Worm (Caenorhabditis elegans) whole organism, young adult: ENCODE measurements around the gene srd-43.

Source experiments
- B0336.3 ChIP-seq: fragments of 200-800 bp; sonication (Bioruptor generic); IDR thresholded peaks from 2 replicates; pipeline ENCODE4 v1.3.6; 2022; ENCODE audit warnings: missing genetic modification characterization, missing compliant biosample characterization
- C06A6.2 ChIP-seq: fragments of 200-800 bp; sonication (Bioruptor generic); conservative IDR thresholded peaks from 2 replicates; pipeline ENCODE4 v1.3.6; 2022; ENCODE audit warnings: missing genetic modification characterization, missing compliant biosample characterization
- D2030.7 ChIP-seq: fragments of 200-800 bp; sonication (Bioruptor generic); IDR thresholded peaks from 2 replicates; pipeline ENCODE4 v1.3.6; 2022; ENCODE audit warnings: missing genetic modification reagents, missing genetic modification characterization, missing compliant biosample characterization
- F22D6.2 ChIP-seq: sonication (generic microtip); optimal IDR thresholded peaks from 2 replicates; lab custom pipeline; 2016; ENCODE audit warnings: mild to moderate bottlenecking, missing genetic modification characterization, missing compliant biosample characterization
- F52B5.7 ChIP-seq: sonication (generic microtip); optimal IDR thresholded peaks from 2 replicates; lab custom pipeline; 2016; ENCODE audit warnings: mild to moderate bottlenecking, missing genetic modification characterization, missing compliant biosample characterization
- T26A5.8 ChIP-seq: sonication (generic microtip); optimal IDR thresholded peaks from 2 replicates; lab custom pipeline; 2016; ENCODE audit warnings: missing genetic modification characterization, missing compliant biosample characterization
- Y53G8AR.9 ChIP-seq: fragments of 200-800 bp; sonication (Bioruptor generic); conservative IDR thresholded peaks from 2 replicates; pipeline ENCODE4 v1.3.6; 2022; ENCODE audit warnings: missing genetic modification reagents, missing genetic modification characterization, missing compliant biosample characterization
- Y67H2A.10 ChIP-seq: fragments of 200-800 bp; sonication (Bioruptor generic); conservative IDR thresholded peaks from 2 replicates; pipeline ENCODE4 v1.3.6; 2022; ENCODE audit warnings: missing genetic modification reagents, missing genetic modification characterization, missing compliant biosample characterization
- ZK185.1 ChIP-seq: sonication (generic microtip); optimal IDR thresholded peaks from 2 replicates; lab custom pipeline; 2016; ENCODE audit warnings: mild to moderate bottlenecking, missing genetic modification characterization, missing compliant biosample characterization; ENCODE audit not compliant: poor library complexity, severe bottlenecking
- ama-1 ChIP-seq, 3 experiments: fragments of 150-350 bp in 1 of 3; sonication (generic microtip) in 2 of 3; optimal IDR thresholded peaks; 2 replicates each; lab custom pipeline; 2014 to 2018; ENCODE audit warnings: missing biosample characterization in 2 of 3, missing genetic modification characterization in 2 of 3, missing genetic modification reagents in 2 of 3
- attf-6 ChIP-seq: fragments of 200-800 bp; sonication (Bioruptor generic); IDR thresholded peaks from 2 replicates; pipeline ENCODE4 v1.3.6; 2022; ENCODE audit warnings: missing genetic modification reagents, missing genetic modification characterization, missing compliant biosample characterization
- ccch-3 ChIP-seq: fragments of 200-800 bp; sonication (Bioruptor generic); optimal IDR thresholded peaks from 2 replicates; lab custom pipeline; 2018; ENCODE audit warnings: mild to moderate bottlenecking, missing genetic modification characterization, missing compliant biosample characterization
- cebp-1 ChIP-seq, 2 experiments: fragments of 200-800 bp in 1 of 2; sonication (Bioruptor generic) in 1 of 2; sonication (generic microtip) in 1 of 2; IDR thresholded peaks in 1 of 2; optimal IDR thresholded peaks in 1 of 2; 2 replicates each; pipeline versions ENCODE4 v1.3.6 to Lab custom; 2017 to 2022; ENCODE audit warnings: missing compliant biosample characterization in 2 of 2, missing genetic modification characterization in 2 of 2, mild to moderate bottlenecking in 1 of 2, missing genetic modification reagents in 1 of 2, moderate library complexity in 1 of 2
- die-1 ChIP-seq: sonication (generic microtip); optimal IDR thresholded peaks from 2 replicates; lab custom pipeline; 2016; ENCODE audit warnings: missing genotype, mild to moderate bottlenecking, missing genetic modification characterization, missing compliant biosample characterization
- dox-1 ChIP-seq: fragments of 200-800 bp; sonication (Bioruptor generic); IDR thresholded peaks from 2 replicates; pipeline ENCODE4 v1.3.6; 2022; ENCODE audit warnings: missing genetic modification reagents, missing genetic modification characterization, missing compliant biosample characterization
- dpl-1 ChIP-seq: fragments of 150-350 bp; optimal IDR thresholded peaks from 2 replicates; lab custom pipeline; 2014; ENCODE audit warnings: missing biosample characterization, missing genetic modification reagents, missing genetic modification characterization
- ets-4 ChIP-seq: fragments of 200-800 bp; sonication (Bioruptor generic); optimal IDR thresholded peaks from 2 replicates; lab custom pipeline; 2018; ENCODE audit warnings: mild to moderate bottlenecking, missing genetic modification characterization, missing compliant biosample characterization
- hlh-26 ChIP-seq: fragments of 200-800 bp; sonication (Bioruptor generic); conservative IDR thresholded peaks from 2 replicates; pipeline ENCODE4 v1.3.6; 2022; ENCODE audit warnings: missing genetic modification reagents, missing genetic modification characterization, missing compliant biosample characterization
- hrde-1 ChIP-seq: sonication (generic microtip); optimal IDR thresholded peaks from 2 replicates; lab custom pipeline; 2016; ENCODE audit warnings: missing genetic modification characterization, mild to moderate bottlenecking, missing compliant biosample characterization, moderate library complexity, missing genotype, missing genetic modification reagents, borderline replicate concordance
- let-526 ChIP-seq: fragments of 200-800 bp; sonication (Bioruptor generic); IDR thresholded peaks from 2 replicates; pipeline ENCODE4 v1.3.6; 2022; ENCODE audit warnings: missing genetic modification reagents, missing genetic modification characterization, missing compliant biosample characterization
- lin-26 ChIP-seq: fragments of 200-800 bp; sonication (Bioruptor generic); IDR thresholded peaks from 2 replicates; pipeline ENCODE4 v1.3.6; 2022; ENCODE audit warnings: missing genetic modification reagents, missing genetic modification characterization, missing compliant biosample characterization
- lin-54 ChIP-seq: fragments of 200-800 bp; sonication (Bioruptor generic); optimal IDR thresholded peaks from 2 replicates; lab custom pipeline; 2018; ENCODE audit warnings: mild to moderate bottlenecking, missing genetic modification characterization, missing compliant biosample characterization
- lir-1 ChIP-seq: fragments of 200-800 bp; sonication (Bioruptor generic); conservative IDR thresholded peaks from 2 replicates; pipeline ENCODE4 v1.3.6; 2022; ENCODE audit warnings: missing genetic modification reagents, missing genetic modification characterization, missing compliant biosample characterization
- lsy-27 ChIP-seq: sonication (generic microtip); optimal IDR thresholded peaks from 2 replicates; lab custom pipeline; 2017; ENCODE audit warnings: missing genetic modification characterization, mild to moderate bottlenecking, missing compliant biosample characterization, antibody characterized with exemption, missing genotype, borderline replicate concordance; ENCODE audit not compliant: insufficient read depth
- mcd-1 ChIP-seq: fragments of 200-800 bp; sonication (Bioruptor generic); IDR thresholded peaks from 2 replicates; pipeline ENCODE4 v1.3.6; 2022; ENCODE audit warnings: missing genetic modification reagents, missing genetic modification characterization, missing compliant biosample characterization
- mxl-1 ChIP-seq: sonication (generic microtip); optimal IDR thresholded peaks from 2 replicates; lab custom pipeline; 2016; ENCODE audit warnings: missing genetic modification characterization, missing compliant biosample characterization
- nfya-1 ChIP-seq: sonication (generic microtip); optimal IDR thresholded peaks from 2 replicates; lab custom pipeline; 2017; ENCODE audit warnings: antibody characterized with exemption, missing compliant biosample characterization, missing genetic modification characterization, borderline replicate concordance; ENCODE audit not compliant: insufficient read depth
- nfyb-1 ChIP-seq: fragments of 200-800 bp; sonication (Bioruptor generic); IDR thresholded peaks from 2 replicates; pipeline ENCODE4 v1.3.6; 2022; ENCODE audit warnings: missing genetic modification reagents, missing genetic modification characterization, missing compliant biosample characterization
- nhr-120 ChIP-seq: fragments of 200-800 bp; sonication (Bioruptor generic); IDR thresholded peaks from 2 replicates; pipeline ENCODE4 v1.3.6; 2022; ENCODE audit warnings: missing genetic modification characterization, missing compliant biosample characterization
- nhr-80 ChIP-seq: sonication (generic microtip); optimal IDR thresholded peaks from 2 replicates; lab custom pipeline; 2016; ENCODE audit warnings: missing genetic modification characterization, missing compliant biosample characterization
- nhr-90 ChIP-seq: sonication (generic microtip); optimal IDR thresholded peaks from 2 replicates; lab custom pipeline; 2016; ENCODE audit warnings: missing genotype, mild to moderate bottlenecking, missing genetic modification characterization, missing compliant biosample characterization
- pbrm-1 ChIP-seq: fragments of 200-800 bp; sonication (Bioruptor generic); IDR thresholded peaks from 2 replicates; pipeline ENCODE4 v1.3.6; 2022; ENCODE audit warnings: missing genetic modification reagents, missing genetic modification characterization, missing compliant biosample characterization
- pha-4 ChIP-seq: fragments of 150-350 bp; sonication (generic microtip); optimal IDR thresholded peaks from 2 replicates; lab custom pipeline; 2014; ENCODE audit warnings: missing biosample characterization, missing genetic modification reagents, missing genetic modification characterization
- rcor-1 ChIP-seq: fragments of 200-800 bp; sonication (Bioruptor generic); IDR thresholded peaks from 2 replicates; pipeline ENCODE4 v1.3.6; 2022; ENCODE audit warnings: missing genetic modification reagents, missing genetic modification characterization, missing compliant biosample characterization
- rpc-1 ChIP-seq, 2 experiments: fragments of 150-350 bp in 1 of 2; sonication (generic microtip) in 1 of 2; optimal IDR thresholded peaks; 2 replicates each; lab custom pipeline; 2014 to 2018; ENCODE audit warnings: missing biosample characterization in 1 of 2, missing genetic modification characterization in 1 of 2, missing genetic modification reagents in 1 of 2, missing genotype in 1 of 2
- snpc-1.1 ChIP-seq: sonication (generic microtip); optimal IDR thresholded peaks from 2 replicates; lab custom pipeline; 2017; ENCODE audit warnings: missing genetic modification characterization, mild to moderate bottlenecking, missing compliant biosample characterization, antibody characterized with exemption, moderate library complexity, missing genotype, missing genetic modification reagents; ENCODE audit not compliant: insufficient read depth
- snpc-1.3 ChIP-seq: sonication (generic microtip); optimal IDR thresholded peaks from 2 replicates; lab custom pipeline; 2017; ENCODE audit warnings: missing genetic modification characterization, mild to moderate bottlenecking, missing compliant biosample characterization, antibody characterized with exemption, moderate library complexity, missing genotype, missing genetic modification reagents; ENCODE audit not compliant: insufficient read depth
- tbp1 ChIP-seq: fragments of 200-800 bp; sonication (Bioruptor generic); optimal IDR thresholded peaks from 2 replicates; lab custom pipeline; 2018; ENCODE audit warnings: mild to moderate bottlenecking, missing genetic modification characterization, missing compliant biosample characterization
- tlf-1 ChIP-seq: fragments of 200-800 bp; sonication (Bioruptor generic); optimal IDR thresholded peaks from 2 replicates; lab custom pipeline; 2018; ENCODE audit warnings: mild to moderate bottlenecking, missing genetic modification characterization, missing compliant biosample characterization
- xnd-1 ChIP-seq: sonication (generic microtip); optimal IDR thresholded peaks from 2 replicates; lab custom pipeline; 2016; ENCODE audit warnings: missing genotype, missing genetic modification reagents, missing genetic modification characterization, missing compliant biosample characterization
- ztf-22 ChIP-seq: fragments of 200-800 bp; sonication (Bioruptor generic); optimal IDR thresholded peaks from 2 replicates; lab custom pipeline; 2018; ENCODE audit warnings: mild to moderate bottlenecking, missing genetic modification characterization, moderate library complexity, missing compliant biosample characterization
- ztf-25 ChIP-seq: fragments of 200-800 bp; sonication (Bioruptor generic); IDR thresholded peaks from 2 replicates; pipeline ENCODE4 v1.3.6; 2022; ENCODE audit warnings: missing genetic modification reagents, missing genetic modification characterization, missing compliant biosample characterization
- ztf-28 ChIP-seq: fragments of 200-800 bp; sonication (Bioruptor generic); IDR thresholded peaks from 2 replicates; pipeline ENCODE4 v1.3.6; 2022; ENCODE audit warnings: missing genetic modification reagents, missing genetic modification characterization, missing compliant biosample characterization

srd-43 gene

DNA sequence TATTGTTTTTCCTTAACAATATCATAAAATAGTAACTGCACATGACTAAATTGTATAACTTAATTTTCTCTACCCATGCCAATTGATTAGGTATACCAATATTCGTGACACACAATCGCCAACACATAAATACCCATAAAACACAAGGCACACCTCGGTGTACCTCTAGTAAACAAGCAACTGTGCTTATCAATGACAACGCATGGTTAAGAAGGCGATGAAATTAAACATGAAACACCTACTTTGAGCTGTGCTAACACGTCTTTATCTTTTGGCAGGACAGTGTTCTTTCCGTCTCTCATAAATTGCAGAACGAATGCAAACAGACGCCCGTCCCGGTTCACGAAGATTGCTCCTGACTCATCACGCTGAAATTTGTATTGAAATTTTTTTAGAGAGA, 5.1 kb upstream of the srd-43 start (continued):
- TF ChIP-seq snpc-1.1 (tag; lab: Kevin White, UChicago) (no peak), lin-54 (GFP tag; lab: Kevin White, UChicago) (no peak), tbp1 (GFP tag; lab: Kevin White, UChicago) (peak; percentile 32), lir-1 (GFP tag; lab: Robert Waterston, UW) (no peak), ets-4 (GFP tag; lab: Kevin White, UChicago) (peak; percentile 56), dpl-1 (GFP tag; lab: Kevin White, UChicago) (no peak), let-526 (GFP tag; lab: Robert Waterston, UW) (no peak), B0336.3 (GFP tag; lab: Robert Waterston, UW) (no peak), hrde-1 (tag; lab: Kevin White, UChicago) (no peak), ztf-22 (GFP tag; lab: Kevin White, UChicago) (peak; percentile 14), ZK185.1 (tag; lab: Kevin White, UChicago) (peak; percentile 39), lsy-27 (tag; lab: Kevin White, UChicago) (no peak), C06A6.2 (GFP tag; lab: Robert Waterston, UW) (no peak), pbrm-1 (GFP tag; lab: Robert Waterston, UW) (no peak), xnd-1 (tag; lab: Kevin White, UChicago) (no peak), F22D6.2 (tag; lab: Kevin White, UChicago) (no peak), hlh-26 (GFP tag; lab: Robert Waterston, UW) (no peak), Y67H2A.10 (GFP tag; lab: Robert Waterston, UW) (no peak), snpc-1.3 (tag; lab: Kevin White, UChicago) (no peak), mxl-1 (tag; lab: Kevin White, UChicago) (no peak), attf-6 (GFP tag; lab: Robert Waterston, UW) (no peak), ztf-28 (GFP tag; lab: Robert Waterston, UW) (no peak), pha-4 (tag; lab: Kevin White, UChicago) (no peak), nfyb-1 (no peak), ccch-3 (GFP tag; lab: Kevin White, UChicago) (no peak), nfya-1 (no peak), nhr-80 (peak; percentile 94), F52B5.7 (no peak), ztf-25 (no peak), dox-1 (GFP tag; lab: Robert Waterston, UW) (peak; percentile 69; the same call in 1 of the 2 replicates), tlf-1 (no peak)

DNA sequence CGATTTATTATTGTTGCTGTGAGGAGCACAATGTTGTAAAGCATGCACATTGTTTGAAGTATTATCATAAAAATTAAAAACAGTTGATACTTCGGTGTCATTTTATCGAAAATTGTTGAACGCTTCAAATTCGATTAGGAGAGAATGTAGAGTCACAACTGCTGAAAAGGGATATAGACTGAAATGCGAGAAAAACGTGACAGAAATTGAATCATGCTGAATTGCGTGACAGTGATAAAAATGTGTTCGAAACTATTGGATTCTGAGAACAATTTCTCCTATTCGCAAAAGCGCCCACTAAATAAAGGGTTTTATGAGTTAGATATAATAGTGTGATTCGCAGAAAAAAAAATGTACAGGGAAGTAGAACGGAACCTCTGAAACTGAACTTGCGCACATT, 3.1 kb upstream of the srd-43 start, which contains the start of gene srxa-8:
TSS of gene srxa-8 (minus strand) at position 101 of the 400 bp plus-strand sequence.
- TF ChIP-seq nhr-120 (no peak), Y53G8AR.9 (GFP tag; lab: Robert Waterston, UW) (no peak), T26A5.8 (tag; lab: Kevin White, UChicago) (no peak)

DNA sequence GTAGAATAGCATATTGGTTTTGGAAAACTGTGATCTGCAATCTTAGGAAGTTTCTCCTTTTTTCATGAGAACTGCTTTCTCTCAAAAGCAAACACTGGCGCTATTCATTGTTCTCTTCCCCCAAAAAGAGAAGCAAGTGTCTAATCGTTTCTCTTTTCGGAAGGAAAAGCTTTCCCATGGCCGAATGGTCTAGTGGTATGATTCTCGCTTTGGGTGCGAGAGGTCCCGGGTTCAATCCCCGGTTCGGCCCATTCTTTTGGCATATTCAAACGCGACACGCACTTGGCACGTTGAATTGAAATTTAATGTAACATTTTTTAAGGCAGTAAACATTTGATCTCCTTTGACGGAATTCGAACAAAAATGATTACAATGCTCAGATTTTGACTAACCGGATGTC, 2.2 kb upstream of the srd-43 start:
- TF ChIP-seq D2030.7 (GFP tag; lab: Robert Waterston, UW): peak; percentile 51
- TF ChIP-seq mxl-1 (tag; lab: Kevin White, UChicago): peak; percentile 15
- TF ChIP-seq rpc-1 (optimal IDR thresholded peaks at IDR 0.05; lab: Kevin White, UChicago): peak; percentile 68
- peak; percentile 79 for TF ChIP-seq rpc-1 (tag; optimal IDR thresholded peaks at IDR 0.05; lab: Kevin White, UChicago)
- 0 out of 2 replicates have a peak, but pooled peaks have one; percentile 6 for TF ChIP-seq mcd-1 (GFP tag; lab: Robert Waterston, UW)
- TF ChIP-seq ZK185.1 (tag; lab: Kevin White, UChicago): peak; percentile 15
- peak; percentile 45 for TF ChIP-seq die-1 (tag; lab: Kevin White, UChicago)
- no peak for TF ChIP-seq ama-1 (optimal IDR thresholded peaks at IDR 0.05; lab: Kevin White, UChicago)
- peak in 1 of 2 experiments; percentile 71 for TF ChIP-seq ama-1 (GFP tag; optimal IDR thresholded peaks at IDR 0.05; lab: Kevin White, UChicago)
- TF ChIP-seq tbp1 (GFP tag; lab: Kevin White, UChicago): peak; percentile 86
- TF ChIP-seq rcor-1 (GFP tag; lab: Robert Waterston, UW): peak; percentile 31; the same call in 1 of the 2 replicates
- no peak for TF ChIP-seq cebp-1 (GFP tag; IDR thresholded peaks at IDR 0.05; lab: Robert Waterston, UW)
- TF ChIP-seq cebp-1 (tag; optimal IDR thresholded peaks at IDR 0.05; lab: Kevin White, UChicago): peak; percentile 40
- TF ChIP-seq pbrm-1 (GFP tag; lab: Robert Waterston, UW): 0 out of 2 replicates have a peak, but pooled peaks have one; percentile 21
- TF ChIP-seq lin-26 (GFP tag; lab: Robert Waterston, UW): peak; percentile 59
- peak; percentile 49 for TF ChIP-seq snpc-1.3 (tag; lab: Kevin White, UChicago)
- TF ChIP-seq nhr-90 (tag; lab: Kevin White, UChicago): peak; percentile 30
